Fruit fly (Drosophila melanogaster) whole organism, embryonic: Measurements from ENCODE around the gene IntS4.

Experiments used
- Adf1 ChIP-seq: fragments of 200-800 bp; sonication (Bioruptor generic); IDR thresholded peaks from 2 replicates; pipeline ENCODE4 v1.3.6; 2022; ENCODE audit warnings: missing biosample characterization, missing genetic modification characterization
- Atf-2 ChIP-seq: fragments of 200-800 bp; sonication (Bioruptor generic); optimal IDR thresholded peaks from 2 replicates; lab custom pipeline; 2016; ENCODE audit warnings: missing biosample characterization, missing genetic modification characterization
- B-H1 ChIP-seq: fragments of 200-800 bp; sonication (Bioruptor generic); IDR thresholded peaks from 3 replicates; pipeline ENCODE4 v1.3.6; 2022; ENCODE audit warnings: missing biosample characterization, missing genetic modification characterization
- CG10959 ChIP-seq: fragments of 200-800 bp; sonication (Bioruptor generic); IDR thresholded peaks from 2 replicates; pipeline ENCODE4 v1.3.6; 2022; ENCODE audit warnings: missing biosample characterization, missing genetic modification characterization
- CG14050 ChIP-seq: fragments of 200-800 bp; sonication (Bioruptor generic); IDR thresholded peaks from 3 replicates; pipeline ENCODE4 v1.3.6; 2022; ENCODE audit warnings: missing biosample characterization, missing genetic modification characterization
- CG15269 ChIP-seq: fragments of 200-800 bp; sonication (Bioruptor generic); optimal IDR thresholded peaks from 2 replicates; lab custom pipeline; 2018; ENCODE audit warnings: missing biosample characterization, mild to moderate bottlenecking, missing genetic modification characterization, moderate library complexity
- CG15696 ChIP-seq: fragments of 200-800 bp; sonication (Bioruptor generic); optimal IDR thresholded peaks from 2 replicates; lab custom pipeline; 2019; ENCODE audit warnings: missing biosample characterization, mild to moderate bottlenecking, missing genetic modification characterization, moderate library complexity
- CG1647 ChIP-seq: fragments of 200-800 bp; sonication (Bioruptor generic); optimal IDR thresholded peaks from 3 replicates; lab custom pipeline; 2016; ENCODE audit warnings: missing biosample characterization, missing genetic modification characterization
- CG16815 ChIP-seq: fragments of 200-800 bp; sonication (Bioruptor generic); optimal IDR thresholded peaks from 3 replicates; lab custom pipeline; 2017; ENCODE audit warnings: missing biosample characterization, mild to moderate bottlenecking, missing genetic modification characterization
- CG17186 ChIP-seq: fragments of 200-800 bp; sonication (Bioruptor generic); optimal IDR thresholded peaks from 3 replicates; lab custom pipeline; 2017; ENCODE audit warnings: missing biosample characterization, missing genetic modification reagents, missing genetic modification characterization
- CG17568 ChIP-seq: fragments of 200-800 bp; sonication (Bioruptor generic); optimal IDR thresholded peaks from 2 replicates; lab custom pipeline; 2018; ENCODE audit warnings: missing biosample characterization, mild to moderate bottlenecking, missing genetic modification characterization, moderate library complexity
- CG17829 ChIP-seq: fragments of 200-800 bp; optimal IDR thresholded peaks from 2 replicates; lab custom pipeline; 2019; ENCODE audit warnings: missing biosample characterization, mild to moderate bottlenecking, missing genetic modification characterization, moderate library complexity
- CG2678 ChIP-seq: fragments of 200-800 bp; sonication (Bioruptor generic); optimal IDR thresholded peaks from 3 replicates; lab custom pipeline; 2019; ENCODE audit warnings: missing biosample characterization, mild to moderate bottlenecking, missing genetic modification characterization, moderate library complexity
- CG31224 ChIP-seq: fragments of 200-800 bp; sonication (Bioruptor generic); IDR thresholded peaks from 2 replicates; pipeline ENCODE4 v1.3.6; 2022; ENCODE audit warnings: missing biosample characterization, missing genetic modification characterization
- CG3281 ChIP-seq: fragments of 200-800 bp; sonication (Bioruptor generic); optimal IDR thresholded peaks from 3 replicates; lab custom pipeline; 2017; ENCODE audit warnings: missing biosample characterization, mild to moderate bottlenecking, missing genetic modification characterization
- CG34422 ChIP-seq: fragments of 200-800 bp; sonication (Bioruptor generic); IDR thresholded peaks from 3 replicates; pipeline ENCODE4 v1.3.6; 2022; ENCODE audit warnings: missing biosample characterization, missing genetic modification characterization
- CG7271 ChIP-seq: fragments of 200-800 bp; sonication (Bioruptor generic); optimal IDR thresholded peaks from 2 replicates; lab custom pipeline; 2018; ENCODE audit warnings: missing biosample characterization, mild to moderate bottlenecking, missing genetic modification characterization, moderate library complexity
- CG7372 ChIP-seq: fragments of 200-800 bp; sonication (Bioruptor generic); IDR thresholded peaks from 2 replicates; pipeline ENCODE4 v1.3.6; 2022; ENCODE audit warnings: missing biosample characterization, missing genetic modification characterization
- CG7745 ChIP-seq: fragments of 200-800 bp; sonication (Bioruptor generic); optimal IDR thresholded peaks from 2 replicates; lab custom pipeline; 2018; ENCODE audit warnings: missing biosample characterization, mild to moderate bottlenecking, missing genetic modification characterization, moderate library complexity
- CG8765 ChIP-seq: fragments of 200-800 bp; sonication (Bioruptor generic); IDR thresholded peaks from 2 replicates; pipeline ENCODE4 v1.3.6; 2022; ENCODE audit warnings: missing biosample characterization, missing genetic modification characterization
- CG9932 ChIP-seq: fragments of 200-800 bp; sonication (Bioruptor generic); IDR thresholded peaks from 2 replicates; pipeline ENCODE4 v1.3.6; 2022; ENCODE audit warnings: missing biosample characterization, missing genetic modification characterization
- Ets65A ChIP-seq: fragments of 200-800 bp; sonication (Bioruptor generic); peaks from one replicate; lab custom pipeline; 2016; ENCODE audit warnings: missing biosample characterization, missing genetic modification characterization
- HLH54F ChIP-seq: fragments of 200-800 bp; sonication (Bioruptor generic); optimal IDR thresholded peaks from 3 replicates; lab custom pipeline; 2016; ENCODE audit warnings: missing biosample characterization, missing genetic modification characterization
- HmgZ ChIP-seq: fragments of 200-800 bp; sonication (Bioruptor generic); optimal IDR thresholded peaks from 2 replicates; lab custom pipeline; 2018; ENCODE audit warnings: missing biosample characterization, mild to moderate bottlenecking, missing genetic modification characterization
- Hr39 ChIP-seq: fragments of >200 bp; optimal IDR thresholded peaks from 2 replicates; lab custom pipeline; 2017
- NK7.1 ChIP-seq: fragments of 200-800 bp; sonication (Bioruptor generic); optimal IDR thresholded peaks from 3 replicates; lab custom pipeline; 2016; ENCODE audit warnings: missing biosample characterization, missing genetic modification characterization
- Nf-YA ChIP-seq: fragments of 200-800 bp; sonication (Bioruptor generic); IDR thresholded peaks from 2 replicates; pipeline ENCODE4 v1.3.6; 2022; ENCODE audit warnings: missing biosample characterization, missing genetic modification characterization
- PHDP ChIP-seq: fragments of 200-800 bp; sonication (Bioruptor generic); optimal IDR thresholded peaks from 3 replicates; lab custom pipeline; 2018; ENCODE audit warnings: missing biosample characterization, mild to moderate bottlenecking, missing genetic modification characterization, moderate library complexity
- Ssrp ChIP-seq: fragments of 200-800 bp; sonication (Bioruptor generic); optimal IDR thresholded peaks from 2 replicates; lab custom pipeline; 2018; ENCODE audit warnings: missing biosample characterization, mild to moderate bottlenecking, missing genetic modification characterization, moderate library complexity
- Usf ChIP-seq: fragments of 200-800 bp; sonication (Bioruptor generic); optimal IDR thresholded peaks from 2 replicates; lab custom pipeline; 2017; ENCODE audit warnings: missing genotype, missing biosample characterization, missing genetic modification characterization
- ase ChIP-seq: fragments of 200-800 bp; sonication (Bioruptor generic); IDR thresholded peaks from 3 replicates; pipeline ENCODE4 v1.3.6; 2022; ENCODE audit warnings: missing biosample characterization, missing genetic modification characterization
- bsh ChIP-seq, 2 experiments: fragments of 200-800 bp; sonication (Bioruptor generic); optimal IDR thresholded peaks; 2 replicates each; lab custom pipeline; 2017 to 2018; ENCODE audit warnings: mild to moderate bottlenecking in 2 of 2, missing biosample characterization in 2 of 2, missing genetic modification characterization in 2 of 2, moderate library complexity in 1 of 2
- corto ChIP-seq: fragments of 200-800 bp; sonication (Bioruptor generic); optimal IDR thresholded peaks from 2 replicates; lab custom pipeline; 2016; ENCODE audit warnings: missing biosample characterization, mild to moderate bottlenecking, missing genetic modification characterization, moderate library complexity
- dati ChIP-seq: fragments of 200-800 bp; sonication (Bioruptor generic); IDR thresholded peaks from 2 replicates; pipeline ENCODE4 v1.3.6; 2022; ENCODE audit warnings: missing biosample characterization, missing genetic modification characterization
- dm ChIP-seq: fragments of 200-800 bp; sonication (Bioruptor generic); optimal IDR thresholded peaks from 3 replicates; lab custom pipeline; 2016; ENCODE audit warnings: missing biosample characterization, missing genetic modification characterization
- fd102C ChIP-seq: fragments of 200-800 bp; sonication (Bioruptor generic); optimal IDR thresholded peaks from 2 replicates; lab custom pipeline; 2018; ENCODE audit warnings: missing biosample characterization, mild to moderate bottlenecking, missing genetic modification characterization, moderate library complexity
- fd96Cb ChIP-seq: fragments of 200-800 bp; sonication (Bioruptor generic); optimal IDR thresholded peaks from 2 replicates; lab custom pipeline; 2018; ENCODE audit warnings: missing biosample characterization, mild to moderate bottlenecking, missing genetic modification characterization, moderate library complexity
- gcm ChIP-seq: fragments of 200-800 bp; sonication (Bioruptor generic); optimal IDR thresholded peaks from 2 replicates; lab custom pipeline; 2019; ENCODE audit warnings: missing biosample characterization, mild to moderate bottlenecking, missing genetic modification characterization, moderate library complexity
- gfzf ChIP-seq: fragments of 200-800 bp; sonication (Bioruptor generic); optimal IDR thresholded peaks from 2 replicates; lab custom pipeline; 2016; ENCODE audit warnings: missing biosample characterization, mild to moderate bottlenecking, missing genetic modification characterization, moderate library complexity
- ham ChIP-seq: fragments of 200-800 bp; sonication (Bioruptor generic); IDR thresholded peaks from 2 replicates; pipeline ENCODE4 v1.3.6; 2022; ENCODE audit warnings: missing biosample characterization, missing genetic modification characterization
- hb ChIP-seq: fragments of 200-800 bp; sonication (Bioruptor generic); IDR thresholded peaks from 3 replicates; pipeline ENCODE4 v1.3.6; 2022; ENCODE audit warnings: missing biosample characterization, missing genetic modification characterization; ENCODE audit not compliant: partially characterized antibody
- hth ChIP-seq: fragments of >200 bp; optimal IDR thresholded peaks from 2 replicates; lab custom pipeline; 2017; ENCODE audit warnings: inconsistent platforms
- ind ChIP-seq: fragments of 200-800 bp; sonication (Bioruptor generic); optimal IDR thresholded peaks from 3 replicates; lab custom pipeline; 2016; ENCODE audit warnings: missing biosample characterization, missing genetic modification characterization
- jigr1 ChIP-seq: fragments of 200-800 bp; sonication (Bioruptor generic); IDR thresholded peaks from 3 replicates; pipeline ENCODE4 v1.3.6; 2022; ENCODE audit warnings: missing biosample characterization, missing genetic modification characterization
- nau ChIP-seq: fragments of 200-800 bp; sonication (Bioruptor generic); optimal IDR thresholded peaks from 3 replicates; lab custom pipeline; 2017; ENCODE audit warnings: missing biosample characterization, mild to moderate bottlenecking, missing genetic modification characterization, missing genetic modification reagents
- p53 ChIP-seq: fragments of 200-800 bp; sonication (Bioruptor generic); optimal IDR thresholded peaks from 2 replicates; lab custom pipeline; 2016; ENCODE audit warnings: missing biosample characterization, missing genetic modification characterization
- rib ChIP-seq: fragments of 200-800 bp; sonication (Bioruptor generic); IDR thresholded peaks from 2 replicates; pipeline ENCODE4 v1.3.6; 2022; ENCODE audit warnings: missing biosample characterization, missing genetic modification characterization
- ro ChIP-seq: fragments of 200-800 bp; sonication (Bioruptor generic); IDR thresholded peaks from 2 replicates; pipeline ENCODE4 v1.3.6; 2022; ENCODE audit warnings: missing biosample characterization, missing genetic modification characterization
- row ChIP-seq: fragments of 200-800 bp; sonication (Bioruptor generic); IDR thresholded peaks from 3 replicates; pipeline ENCODE4 v1.3.6; 2022; ENCODE audit warnings: missing biosample characterization, missing genetic modification characterization
- shn ChIP-seq: fragments of 200-800 bp; sonication (Bioruptor generic); optimal IDR thresholded peaks from 3 replicates; lab custom pipeline; 2016; ENCODE audit warnings: missing biosample characterization, missing genetic modification characterization
- slbo ChIP-seq: fragments of 200-800 bp; sonication (Bioruptor generic); IDR thresholded peaks from 2 replicates; pipeline ENCODE4 v1.3.6; 2022; ENCODE audit warnings: missing biosample characterization, missing genetic modification characterization
- so ChIP-seq: fragments of 200-800 bp; sonication (Bioruptor generic); IDR thresholded peaks from 3 replicates; pipeline ENCODE4 v1.3.6; 2022; ENCODE audit warnings: missing biosample characterization, missing genetic modification characterization
- ssp ChIP-seq: fragments of 200-800 bp; sonication (Bioruptor generic); IDR thresholded peaks from 2 replicates; pipeline ENCODE4 v1.3.6; 2022; ENCODE audit warnings: missing biosample characterization, missing genetic modification characterization
- stwl ChIP-seq: fragments of 200-800 bp; sonication (Bioruptor generic); optimal IDR thresholded peaks from 3 replicates; lab custom pipeline; 2018; ENCODE audit warnings: missing biosample characterization, mild to moderate bottlenecking, missing genetic modification characterization, moderate library complexity
- zen ChIP-seq: fragments of 200-800 bp; sonication (Bioruptor generic); optimal IDR thresholded peaks from 3 replicates; lab custom pipeline; 2018; ENCODE audit warnings: missing biosample characterization, mild to moderate bottlenecking, missing genetic modification characterization, moderate library complexity

Gene IntS4

DNA sequence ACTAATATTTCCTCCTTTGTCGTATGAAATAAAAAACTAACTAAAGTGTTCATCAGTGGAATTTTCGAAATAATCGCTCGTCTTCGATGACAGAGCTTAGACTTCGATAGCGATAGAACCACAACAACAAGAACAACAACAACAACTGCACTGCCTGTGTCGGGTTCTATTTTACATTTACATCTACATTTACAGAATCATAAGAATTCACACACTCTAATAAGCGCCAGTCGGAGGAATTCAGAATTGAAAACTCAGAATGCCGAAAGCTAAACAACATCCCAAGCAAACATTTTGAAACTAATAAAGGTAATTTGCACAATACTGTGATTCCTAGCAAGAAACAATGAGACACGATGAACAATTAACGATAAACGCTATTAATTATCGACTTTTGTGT lies 4.3 kb downstream of the IntS4 start (continued):
- TF ChIP-seq ham (no peak), CG31224 (GFP tag; lab: Robert Waterston, UW) (no peak), Ssrp (no peak), slbo (GFP tag; lab: Robert Waterston, UW) (no peak), hb (GFP tag; lab: Robert Waterston, UW) (0 out of 3 replicates have a peak, but pooled peaks have one; percentile 52), ro (GFP tag; lab: Robert Waterston, UW) (no peak), NK7.1 (GFP tag; lab: Kevin White, UChicago) (no peak), CG8765 (no peak), CG34422 (GFP tag; lab: Robert Waterston, UW) (no peak), HmgZ (tag; lab: Kevin White, UChicago) (no peak), gfzf (no peak), CG3281 (GFP tag; lab: Kevin White, UChicago) (no peak), ind (GFP tag; lab: Kevin White, UChicago) (no peak), CG1647 (GFP tag; lab: Kevin White, UChicago) (no peak), CG16815 (GFP tag; lab: Kevin White, UChicago) (no peak), rib (no peak), B-H1 (GFP tag; lab: Robert Waterston, UW) (no peak), CG7271 (tag; lab: Kevin White, UChicago) (no peak), shn (GFP tag; lab: Kevin White, UChicago) (no peak), CG10959 (GFP tag; lab: Robert Waterston, UW) (no peak), fd102C (GFP tag; lab: Kevin White, UChicago) (no peak), CG17186 (GFP tag; lab: Kevin White, UChicago) (no peak), CG2678 (no peak), CG14050 (GFP tag; lab: Robert Waterston, UW) (no peak), so (GFP tag; lab: Robert Waterston, UW) (no peak), corto (GFP tag; lab: Kevin White, UChicago) (no peak), ase (GFP tag; lab: Robert Waterston, UW) (no peak), HLH54F (GFP tag; lab: Kevin White, UChicago) (no peak), ssp (GFP tag; lab: Robert Waterston, UW) (no peak), Adf1 (no peak), stwl (peak; percentile 71), CG15269 (no peak), Usf (GFP tag; lab: Kevin White, UChicago) (no peak), gcm (no peak), zen (tag; lab: Kevin White, UChicago) (no peak), nau (GFP tag; lab: Kevin White, UChicago) (no peak), CG15696 (tag; lab: Kevin White, UChicago) (no peak), row (GFP tag; lab: Robert Waterston, UW) (no peak), Atf-2 (GFP tag; lab: Kevin White, UChicago) (no peak), CG7745 (no peak)

DNA sequence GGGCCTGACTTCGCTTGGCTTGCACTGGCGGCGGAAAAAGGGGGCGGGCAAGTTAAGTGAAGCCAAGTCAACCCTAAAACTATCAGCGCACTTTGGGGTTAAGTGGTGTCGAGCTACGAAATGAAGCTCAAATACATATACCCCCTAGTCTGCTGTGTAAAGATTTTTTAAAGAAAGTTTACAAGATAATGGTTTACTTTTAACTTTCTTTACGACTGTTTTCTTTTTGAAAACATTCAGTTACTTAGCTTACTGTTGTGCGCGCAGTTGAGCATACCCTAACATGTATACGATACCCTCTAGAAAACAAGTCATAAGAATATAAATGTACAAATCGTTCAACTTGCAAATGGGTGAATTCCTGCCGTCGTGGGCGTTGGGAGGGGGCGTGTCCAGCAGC lies 15.9 kb downstream of the IntS4 start:
- TF ChIP-seq CG7372 (GFP tag; lab: Robert Waterston, UW) = no peak
- TF ChIP-seq CG17568 = no peak
- peak; percentile 33; the same call in 1 of the 2 replicates for TF ChIP-seq CG9932 (GFP tag; lab: Robert Waterston, UW)
- TF ChIP-seq dati = no peak
- no peak for TF ChIP-seq CG17829 (tag; lab: Kevin White, UChicago)
- TF ChIP-seq hth = no peak
- peak in 1 of 2 experiments; percentile 48 for TF ChIP-seq bsh (GFP tag; optimal IDR thresholded peaks at IDR 0.05; lab: Kevin White, UChicago)
- TF ChIP-seq p53 (GFP tag; lab: Kevin White, UChicago) = no peak
- TF ChIP-seq Nf-YA = 0 out of 2 replicates have a peak, but pooled peaks have one; percentile 25
- peak; percentile 18 for TF ChIP-seq fd96Cb (tag; lab: Kevin White, UChicago)
- no peak for TF ChIP-seq jigr1
- peak; percentile 88 for TF ChIP-seq Ets65A (GFP tag; lab: Kevin White, UChicago)
- peak; percentile 33 for TF ChIP-seq PHDP (tag; lab: Kevin White, UChicago)
- no peak for TF ChIP-seq dm (GFP tag; lab: Kevin White, UChicago)
- no peak for TF ChIP-seq Hr39 (lab: Kevin White, UChicago)
